Worm (Caenorhabditis elegans): Measurements from ENCODE around the gene T16H12.13.
"Not testable (repeated sequence)": the region's sequence is repeated elsewhere in the genome, so short reads cannot be mapped to it uniquely, and the experiment has no call there.

T16H12.13 gene

ce11 chrIII:10049682-10050081 lies 35.5 kb upstream of the T16H12.13 start, which contains the start of gene T16G12.1:
Gene T16G12.1, minus strand, starts transcription at chrIII:10049857.
- TF ChIP-seq elt-2 (tag; optimal IDR thresholded peaks at IDR 0.05): peak; percentile 61
- TF ChIP-seq C34B4.2 (tag; optimal IDR thresholded peaks at IDR 0.05): no peak

DNA sequence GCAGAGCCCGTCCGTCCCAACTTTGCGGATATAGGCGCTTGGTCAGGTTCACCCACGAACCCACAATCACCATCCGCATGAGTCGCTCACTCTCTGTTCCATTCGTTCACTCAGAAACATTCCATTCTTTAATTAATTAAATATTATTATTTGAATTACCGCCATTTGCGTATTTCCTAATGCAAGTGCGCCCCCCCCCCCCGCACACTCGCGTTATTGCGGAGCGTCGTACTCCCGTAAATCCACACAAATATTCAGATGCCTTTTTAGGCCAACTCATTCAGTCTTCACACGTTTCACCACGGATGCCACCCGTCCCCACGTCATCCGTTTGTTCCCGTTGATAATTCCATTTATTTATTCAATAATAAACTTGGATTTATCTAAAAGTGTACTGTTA lies 34.9 kb upstream of the T16H12.13 start, which contains the start of gene T16G12.3:
T16G12.3 (plus strand) TSS at position 301 of the 400 bp plus-strand sequence.
- not testable (repeated sequence) for TF ChIP-seq mab-9 (GFP tag; IDR thresholded peaks at IDR 0.05); nhr-20 (tag; optimal IDR thresholded peaks at IDR 0.05); dsc-1 (tag; optimal IDR thresholded peaks at IDR 0.05)

DNA sequence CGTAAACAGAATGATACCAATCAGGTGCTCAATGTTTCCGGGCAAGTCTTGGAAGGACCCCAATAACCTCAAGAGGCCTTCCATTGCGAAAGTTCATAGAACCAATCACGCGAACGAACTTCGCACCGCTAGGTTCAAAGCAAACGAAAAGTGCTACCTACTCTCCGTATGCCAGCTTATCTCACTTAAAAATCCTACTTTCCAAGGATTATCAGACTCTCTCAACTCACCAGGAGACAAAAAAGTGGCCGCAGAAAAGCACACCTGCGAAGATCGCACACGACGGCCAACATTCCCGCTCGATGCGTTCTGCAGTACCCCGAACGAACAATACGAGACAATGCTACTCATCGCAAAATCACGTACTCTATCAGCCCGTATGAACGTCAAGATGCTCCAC lies 31.9 kb upstream of the T16H12.13 start, which contains the start of gene T16G12.12:
T16G12.12 (plus strand) TSS at position 301 of the 400 bp plus-strand sequence.
- not testable (repeated sequence) for TF ChIP-seq F16B12.6 (tag; optimal IDR thresholded peaks at IDR 0.05); xbp-1 (tag; optimal IDR thresholded peaks at IDR 0.05); efl-3 (GFP tag; optimal IDR thresholded peaks at IDR 0.05)

ce11 chrIII:10056033-10056432 lies 29.2 kb upstream of the T16H12.13 start, which contains the start of gene T16G12.10:
Gene T16G12.10, minus strand, starts transcription at chrIII:10056133.
- TF ChIP-seq ceh-82 (tag; optimal IDR thresholded peaks at IDR 0.05) (no peak), nhr-11 (tag; optimal IDR thresholded peaks at IDR 0.05) (no peak), nhr-71 (tag; optimal IDR thresholded peaks at IDR 0.05) (no peak), mab-9 (GFP tag; IDR thresholded peaks at IDR 0.05) (no peak), tbx-2 (tag; optimal IDR thresholded peaks at IDR 0.05) (no peak), jun-1 (tag; optimal IDR thresholded peaks at IDR 0.05) (no peak)

- no peak for TF ChIP-seq nhr-85 (tag)
- TF ChIP-seq unc-30 (tag; optimal IDR thresholded peaks at IDR 0.05): no peak
- no peak for TF ChIP-seq nhr-237 (tag; optimal IDR thresholded peaks at IDR 0.05)
- TF ChIP-seq elt-2 (tag; optimal IDR thresholded peaks at IDR 0.05): no peak
- no peak for TF ChIP-seq nhr-47 (tag; optimal IDR thresholded peaks at IDR 0.05)
- no peak for TF ChIP-seq snpc-4 (tag; optimal IDR thresholded peaks at IDR 0.05)
- TF ChIP-seq ets-5 (GFP tag; IDR thresholded peaks at IDR 0.05): no peak
- TF ChIP-seq ztf-4 (tag; optimal IDR thresholded peaks at IDR 0.05): no peak
- no peak for TF ChIP-seq tbx-2 (tag; optimal IDR thresholded peaks at IDR 0.05)
- TF ChIP-seq zip-4 (GFP tag; optimal IDR thresholded peaks at IDR 0.05): no peak
- no peak for TF ChIP-seq zag-1 (tag; optimal IDR thresholded peaks at IDR 0.05)
- no peak for TF ChIP-seq hlh-17 (GFP tag; optimal IDR thresholded peaks at IDR 0.05; ENCODE audit: borderline replicate concordance)
- TF ChIP-seq nhr-90 (tag; optimal IDR thresholded peaks at IDR 0.05; ENCODE audit: poor library complexity): no peak
- no peak for TF ChIP-seq mep-1 (tag; optimal IDR thresholded peaks at IDR 0.05)
Measured at ce11 chrIII:10057518-10057917, 27.7 kb upstream of the T16H12.13 start, which contains the start of gene T16G12.4. Gene T16G12.4, plus strand, starts transcription at chrIII:10057818.

DNA sequence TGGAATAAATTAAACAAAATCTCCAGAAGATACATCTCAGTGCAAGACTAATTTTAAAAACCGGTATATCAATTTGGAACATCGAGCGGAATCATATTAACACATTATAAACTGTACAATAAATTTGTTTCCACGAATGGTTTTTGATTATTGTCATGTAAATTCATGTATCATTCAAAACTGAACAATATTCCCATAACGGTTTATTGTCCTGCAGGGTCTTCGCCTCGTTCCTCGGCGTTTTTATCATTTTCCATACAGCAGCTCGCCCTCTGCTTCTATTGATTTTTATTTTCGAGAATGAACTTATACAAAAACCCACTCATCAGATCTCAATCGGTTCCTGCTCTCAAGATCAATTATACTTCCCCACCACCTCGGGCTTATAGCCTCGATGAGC lies 26.2 kb upstream of the T16H12.13 start, which contains the start of gene T16G12.8:
T16G12.8 (plus strand) TSS at position 301 of the 400 bp plus-strand sequence.
- no peak for TF ChIP-seq lin-35 (GFP tag; optimal IDR thresholded peaks at IDR 0.05)
- no peak for TF ChIP-seq fos-1 (tag; optimal IDR thresholded peaks at IDR 0.05)
- no peak for TF ChIP-seq nhr-20 (tag; optimal IDR thresholded peaks at IDR 0.05)

DNA sequence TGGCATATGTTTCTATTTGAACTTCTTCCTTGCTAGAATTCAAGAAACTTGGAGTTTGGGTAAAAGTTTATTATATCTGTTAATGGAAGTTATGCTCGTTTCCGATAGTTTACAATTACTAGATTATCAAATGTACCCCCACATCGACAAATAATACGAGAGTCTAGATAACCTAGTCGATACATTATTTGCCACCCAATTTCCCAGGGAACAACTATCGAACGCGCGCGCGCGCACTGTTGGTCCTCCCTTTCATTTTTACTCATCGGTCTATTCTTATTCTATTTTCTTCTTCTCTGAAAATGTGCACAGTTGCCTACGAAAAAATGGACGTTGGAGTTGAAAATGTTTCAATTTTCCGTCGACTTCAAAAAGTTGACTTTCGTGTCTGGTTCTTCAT lies 24.6 kb upstream of the T16H12.13 start, which contains the start of gene T16G12.13:
T16G12.13 (plus strand) TSS at position 293 of the 400 bp plus-strand sequence.
- no peak for TF ChIP-seq blmp-1 (tag; optimal IDR thresholded peaks at IDR 0.05)
- no peak for TF ChIP-seq snu-23 (GFP tag; optimal IDR thresholded peaks at IDR 0.05)
- TF ChIP-seq jun-1 (tag; optimal IDR thresholded peaks at IDR 0.05): no peak
- TF ChIP-seq ceh-88 (GFP tag; IDR thresholded peaks at IDR 0.05): no peak
- TF ChIP-seq efl-3 (GFP tag; optimal IDR thresholded peaks at IDR 0.05): no peak
- no peak for TF ChIP-seq mep-1 (tag; optimal IDR thresholded peaks at IDR 0.05)
- no peak for TF ChIP-seq isw-1 (GFP tag; IDR thresholded peaks at IDR 0.05)
- no peak for TF ChIP-seq mdl-1 (tag; optimal IDR thresholded peaks at IDR 0.05)
- TF ChIP-seq nhr-71 (tag; optimal IDR thresholded peaks at IDR 0.05): no peak
- TF ChIP-seq ceh-63 (GFP tag; optimal IDR thresholded peaks at IDR 0.05): no peak
